Fruit fly (Drosophila melanogaster) whole organism, prepupa: ENCODE results near the gene CG12035.
A peak's percentile ranks its signal among the peaks of the same experiment; 100 is the strongest.

Experiments used
- Blimp-1 ChIP-seq: fragments of 200-800 bp; sonication (Bioruptor generic); optimal IDR thresholded peaks from 3 replicates; lab custom pipeline; 2017; ENCODE audit warnings: missing biosample characterization, missing genetic modification characterization, mild to moderate bottlenecking, moderate library complexity, missing genetic modification reagents
- CG10631 ChIP-seq: fragments of 200-800 bp; sonication (Bioruptor generic); optimal IDR thresholded peaks from 2 replicates; lab custom pipeline; 2016; ENCODE audit warnings: missing biosample characterization, missing genetic modification characterization
- CG10669 ChIP-seq: fragments of 200-800 bp; sonication (Bioruptor generic); optimal IDR thresholded peaks from 3 replicates; lab custom pipeline; 2018; ENCODE audit warnings: missing biosample characterization, mild to moderate bottlenecking, missing genetic modification characterization, moderate library complexity
- CG11294 ChIP-seq: fragments of 200-800 bp; sonication (Bioruptor generic); IDR thresholded peaks from 2 replicates; pipeline ENCODE4 v1.3.6; 2022; ENCODE audit warnings: missing biosample characterization, missing genetic modification characterization
- CG11762 ChIP-seq: fragments of 200-800 bp; sonication (Bioruptor generic); optimal IDR thresholded peaks from 3 replicates; lab custom pipeline; 2016; ENCODE audit warnings: missing biosample characterization, missing genetic modification characterization; ENCODE audit not compliant: insufficient read depth
- CG11902 ChIP-seq: fragments of 200-800 bp; sonication (Bioruptor generic); optimal IDR thresholded peaks from 3 replicates; lab custom pipeline; 2016; ENCODE audit warnings: missing biosample characterization, missing genetic modification characterization
- CG15336 ChIP-seq: fragments of 200-800 bp; sonication (Bioruptor generic); IDR thresholded peaks from 2 replicates; pipeline ENCODE4 v1.3.6; 2022; ENCODE audit warnings: missing biosample characterization, missing genetic modification characterization
- CG1621 ChIP-seq: fragments of 200-800 bp; sonication (Bioruptor generic); optimal IDR thresholded peaks from 3 replicates; lab custom pipeline; 2018; ENCODE audit warnings: missing biosample characterization, mild to moderate bottlenecking, missing genetic modification characterization
- CG3032 ChIP-seq: fragments of 200-800 bp; optimal IDR thresholded peaks from 2 replicates; lab custom pipeline; 2019; ENCODE audit warnings: missing biosample characterization, mild to moderate bottlenecking, missing genetic modification characterization, moderate library complexity
- CG32006 ChIP-seq: fragments of 200-800 bp; sonication (Bioruptor generic); optimal IDR thresholded peaks from 3 replicates; lab custom pipeline; 2017; ENCODE audit warnings: missing biosample characterization, mild to moderate bottlenecking, missing genetic modification characterization
- CG34406 ChIP-seq: fragments of 200-800 bp; sonication (Bioruptor generic); optimal IDR thresholded peaks from 3 replicates; lab custom pipeline; 2016; ENCODE audit warnings: missing biosample characterization, missing genetic modification characterization
- CG3919 ChIP-seq: fragments of 200-800 bp; sonication (Bioruptor generic); optimal IDR thresholded peaks from 3 replicates; lab custom pipeline; 2016; ENCODE audit warnings: missing biosample characterization, missing genetic modification characterization
- CG4318 ChIP-seq: fragments of 200-800 bp; sonication (Bioruptor generic); optimal IDR thresholded peaks from 3 replicates; lab custom pipeline; 2017; ENCODE audit warnings: missing biosample characterization, mild to moderate bottlenecking, missing genetic modification characterization
- CG6163 ChIP-seq: fragments of 200-800 bp; sonication (Bioruptor generic); IDR thresholded peaks from 3 replicates; pipeline ENCODE4 v1.3.6; 2022; ENCODE audit warnings: missing biosample characterization, missing genetic modification characterization
- CG6276 ChIP-seq: fragments of 200-800 bp; sonication (Bioruptor generic); optimal IDR thresholded peaks from 2 replicates; lab custom pipeline; 2017; ENCODE audit warnings: missing biosample characterization, mild to moderate bottlenecking, missing genetic modification characterization
- CG6792 ChIP-seq: fragments of 200-800 bp; sonication (Bioruptor generic); optimal IDR thresholded peaks from 3 replicates; lab custom pipeline; 2016; ENCODE audit warnings: missing biosample characterization, missing genetic modification characterization
- CG6808 ChIP-seq: fragments of 200-800 bp; sonication (Bioruptor generic); optimal IDR thresholded peaks from 3 replicates; lab custom pipeline; 2017; ENCODE audit warnings: missing biosample characterization, missing genetic modification characterization, mild to moderate bottlenecking, moderate library complexity, missing genetic modification reagents
- CG6854 ChIP-seq: fragments of 200-800 bp; sonication (Bioruptor generic); optimal IDR thresholded peaks from 2 replicates; lab custom pipeline; 2017; ENCODE audit warnings: missing biosample characterization, mild to moderate bottlenecking, missing genetic modification characterization
- CG7368 ChIP-seq: fragments of 200-800 bp; sonication (Bioruptor generic); optimal IDR thresholded peaks from 3 replicates; lab custom pipeline; 2016; ENCODE audit warnings: missing biosample characterization, missing genetic modification characterization
- CG8119 ChIP-seq: fragments of 200-800 bp; sonication (Bioruptor generic); IDR thresholded peaks from 3 replicates; pipeline ENCODE4 v1.3.6; 2022; ENCODE audit warnings: missing biosample characterization, missing genetic modification characterization
- CG8632 ChIP-seq: fragments of 200-800 bp; sonication (Bioruptor generic); optimal IDR thresholded peaks from 3 replicates; lab custom pipeline; 2016; ENCODE audit warnings: missing biosample characterization, missing genetic modification characterization
- CG9139 ChIP-seq: fragments of 200-800 bp; sonication (Bioruptor generic); optimal IDR thresholded peaks from 3 replicates; lab custom pipeline; 2017; ENCODE audit warnings: missing biosample characterization, mild to moderate bottlenecking, missing genetic modification characterization
- Eip93F ChIP-seq: fragments of 200-800 bp; sonication (Bioruptor generic); optimal IDR thresholded peaks from 2 replicates; lab custom pipeline; 2016; ENCODE audit warnings: missing biosample characterization, mild to moderate bottlenecking, missing genetic modification characterization
- Ets21C ChIP-seq: fragments of 200-800 bp; sonication (Bioruptor generic); optimal IDR thresholded peaks from 3 replicates; lab custom pipeline; 2016; ENCODE audit warnings: missing biosample characterization, missing genetic modification characterization
- Gug ChIP-seq: fragments of 200-800 bp; sonication (Bioruptor generic); IDR thresholded peaks from 2 replicates; pipeline ENCODE4 v1.3.6; 2022; ENCODE audit warnings: missing biosample characterization, missing genetic modification characterization
- Hr38 ChIP-seq: sonication (Bioruptor generic); optimal IDR thresholded peaks from 2 replicates; lab custom pipeline; 2016; ENCODE audit warnings: missing biosample characterization, missing genetic modification characterization
- Hr39 ChIP-seq: fragments of 200-800 bp; sonication (Bioruptor generic); optimal IDR thresholded peaks from 2 replicates; lab custom pipeline; 2016; ENCODE audit warnings: missing biosample characterization, missing genetic modification characterization
- Hr4 ChIP-seq: fragments of 200-800 bp; sonication (Bioruptor generic); optimal IDR thresholded peaks from 3 replicates; lab custom pipeline; 2016; ENCODE audit warnings: missing biosample characterization, missing genetic modification characterization
- Met ChIP-seq: fragments of 200-800 bp; sonication (Bioruptor generic); optimal IDR thresholded peaks from 3 replicates; lab custom pipeline; 2016; ENCODE audit warnings: missing biosample characterization, missing genetic modification characterization
- OdsH ChIP-seq: fragments of 200-800 bp; sonication (Bioruptor generic); optimal IDR thresholded peaks from 3 replicates; lab custom pipeline; 2016; ENCODE audit warnings: missing biosample characterization, missing genetic modification characterization
- Smox ChIP-seq: fragments of 200-800 bp; sonication (Bioruptor generic); optimal IDR thresholded peaks from 3 replicates; lab custom pipeline; 2016; ENCODE audit warnings: missing biosample characterization, missing genetic modification characterization
- Sox14 ChIP-seq: fragments of 200-800 bp; sonication (Bioruptor generic); optimal IDR thresholded peaks from 3 replicates; lab custom pipeline; 2016; ENCODE audit warnings: missing biosample characterization, missing genetic modification characterization
- Sox15 ChIP-seq: fragments of 200-800 bp; sonication (Bioruptor generic); optimal IDR thresholded peaks from 3 replicates; lab custom pipeline; 2016; ENCODE audit warnings: missing biosample characterization, missing genetic modification characterization
- achi ChIP-seq: fragments of 200-800 bp; sonication (Bioruptor generic); optimal IDR thresholded peaks from 3 replicates; lab custom pipeline; 2016; ENCODE audit warnings: missing biosample characterization, missing genetic modification characterization
- cyc ChIP-seq: fragments of 200-800 bp; sonication (Bioruptor generic); optimal IDR thresholded peaks from 3 replicates; lab custom pipeline; 2016; ENCODE audit warnings: missing biosample characterization, missing genetic modification characterization
- dac ChIP-seq: fragments of 200-800 bp; sonication (Bioruptor generic); optimal IDR thresholded peaks from 2 replicates; lab custom pipeline; 2017; ENCODE audit warnings: missing biosample characterization, mild to moderate bottlenecking, missing genetic modification characterization
- dsx ChIP-seq: fragments of 200-800 bp; optimal IDR thresholded peaks from 3 replicates; lab custom pipeline; 2019; ENCODE audit warnings: missing biosample characterization, mild to moderate bottlenecking, missing genetic modification characterization, moderate library complexity; ENCODE audit not compliant: poor library complexity, severe bottlenecking
- esn ChIP-seq: fragments of 200-800 bp; sonication (Bioruptor generic); optimal IDR thresholded peaks from 2 replicates; lab custom pipeline; 2016; ENCODE audit warnings: missing biosample characterization, mild to moderate bottlenecking, missing genetic modification characterization, moderate library complexity
- fd59A ChIP-seq: fragments of 200-800 bp; sonication (Bioruptor generic); optimal IDR thresholded peaks from 2 replicates; lab custom pipeline; 2017; ENCODE audit warnings: missing biosample characterization, mild to moderate bottlenecking, missing genetic modification characterization, missing genetic modification reagents
- fd85E ChIP-seq: fragments of 200-800 bp; sonication (Bioruptor generic); optimal IDR thresholded peaks from 3 replicates; lab custom pipeline; 2016; ENCODE audit warnings: missing biosample characterization, missing genetic modification characterization
- fkh ChIP-seq: fragments of 200-800 bp; sonication (Bioruptor generic); optimal IDR thresholded peaks from 3 replicates; lab custom pipeline; 2017; ENCODE audit warnings: missing biosample characterization, mild to moderate bottlenecking, missing genetic modification characterization, moderate library complexity
- lz ChIP-seq: fragments of 200-800 bp; sonication (Bioruptor generic); optimal IDR thresholded peaks from 3 replicates; lab custom pipeline; 2016; ENCODE audit warnings: missing biosample characterization, missing genetic modification characterization
- net ChIP-seq: fragments of 200-800 bp; sonication (Bioruptor generic); optimal IDR thresholded peaks from 3 replicates; lab custom pipeline; 2016; ENCODE audit warnings: missing biosample characterization, missing genetic modification characterization
- pdm3 ChIP-seq: fragments of 200-800 bp; sonication (Bioruptor generic); optimal IDR thresholded peaks from 3 replicates; lab custom pipeline; 2016; ENCODE audit warnings: missing biosample characterization, missing genetic modification characterization
- salr ChIP-seq, 2 experiments: fragments of 200-800 bp; sonication (Bioruptor generic); optimal IDR thresholded peaks; 3 replicates each; lab custom pipeline; 2016 to 2018; ENCODE audit warnings: missing biosample characterization in 2 of 2, missing genetic modification characterization in 2 of 2, mild to moderate bottlenecking in 1 of 2
- spab ChIP-seq: fragments of 200-800 bp; sonication (Bioruptor generic); optimal IDR thresholded peaks from 2 replicates; lab custom pipeline; 2017; ENCODE audit warnings: missing biosample characterization, mild to moderate bottlenecking, missing genetic modification characterization, missing genetic modification reagents
- ss ChIP-seq, 2 experiments: fragments of 200-800 bp; sonication (Bioruptor generic); optimal IDR thresholded peaks; 2 replicates in 1 of 2; 3 replicates in 1 of 2; lab custom pipeline; 2017 to 2018; ENCODE audit warnings: mild to moderate bottlenecking in 2 of 2, missing biosample characterization in 2 of 2, missing genetic modification characterization in 2 of 2, moderate library complexity in 1 of 2
- svp ChIP-seq: fragments of 200-800 bp; sonication (Bioruptor generic); peaks from one replicate; lab custom pipeline; 2016; ENCODE audit warnings: missing biosample characterization, missing genetic modification characterization
- vri ChIP-seq: fragments of 200-800 bp; sonication (Bioruptor generic); optimal IDR thresholded peaks from 3 replicates; lab custom pipeline; 2016; ENCODE audit warnings: missing biosample characterization, mild to moderate bottlenecking, missing genetic modification characterization

The CG12035 gene

DNA sequence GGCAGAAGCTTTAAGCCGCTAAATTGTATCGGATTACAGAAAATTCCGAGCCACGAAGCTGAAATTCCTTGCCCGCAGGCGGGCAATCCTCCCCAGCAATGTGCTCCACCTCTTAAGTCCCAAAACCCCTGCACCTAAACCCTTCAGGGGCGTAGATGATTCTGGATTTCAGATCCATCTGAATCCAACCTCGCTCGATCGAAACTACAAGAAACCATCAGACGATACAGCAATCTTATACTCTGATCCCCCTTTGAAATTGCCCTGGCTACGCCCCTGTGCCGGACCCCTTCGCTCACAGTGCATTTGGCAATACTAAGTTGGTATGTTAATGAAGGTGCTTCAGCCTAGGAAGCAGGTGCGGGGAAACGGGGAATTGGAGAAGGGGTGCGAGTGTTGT is 41.1 kb upstream of the CG12035 start (continued):
- TF ChIP-seq CG9139 (GFP tag; lab: Kevin White, UChicago): peak; percentile 62
- TF ChIP-seq esn (GFP tag; lab: Kevin White, UChicago): peak; percentile 72
- peak; percentile 46; the same call in 1 of the 2 replicates for TF ChIP-seq Gug (GFP tag; lab: Robert Waterston, UW)
- peak; percentile 30 to 41 for TF ChIP-seq salr (GFP tag; optimal IDR thresholded peaks at IDR 0.05; lab: Kevin White, UChicago)
- TF ChIP-seq CG10631 (GFP tag; lab: Kevin White, UChicago): peak; percentile 68
- TF ChIP-seq Sox15 (GFP tag; lab: Kevin White, UChicago): peak; percentile 27
- peak; percentile 55 for TF ChIP-seq Sox14 (GFP tag; lab: Kevin White, UChicago)
- TF ChIP-seq OdsH: peak; percentile 49

DNA sequence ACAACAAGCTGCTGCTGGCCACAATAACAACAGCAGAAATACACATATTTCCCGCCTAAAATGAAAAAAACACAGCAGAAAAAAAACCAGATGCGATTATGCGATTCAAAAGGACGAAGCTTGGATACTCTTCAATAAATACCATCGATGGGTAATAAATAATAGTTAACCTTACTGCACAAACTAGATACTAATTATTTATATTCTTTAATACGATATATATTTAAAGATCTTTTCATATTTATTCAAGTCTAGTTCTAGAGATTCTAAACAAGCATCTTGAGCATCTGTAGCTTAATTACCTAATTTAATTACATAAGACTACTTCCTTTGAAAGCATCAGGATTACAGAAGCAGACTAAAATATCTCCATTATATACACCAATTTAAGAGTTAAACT is 36.0 kb upstream of the CG12035 start:
- TF ChIP-seq CG34406 (no peak), Sox15 (GFP tag; lab: Kevin White, UChicago) (no peak), fd85E (GFP tag; lab: Kevin White, UChicago) (no peak), OdsH (peak; percentile 8), CG6808 (GFP tag; lab: Kevin White, UChicago) (peak; percentile 15), dac (GFP tag; lab: Kevin White, UChicago) (no peak), CG7368 (GFP tag; lab: Kevin White, UChicago) (no peak), dsx (no peak), CG10669 (no peak), CG11294 (GFP tag; lab: Robert Waterston, UW) (no peak), pdm3 (GFP tag; lab: Kevin White, UChicago) (no peak), net (GFP tag; lab: Kevin White, UChicago) (no peak), CG1621 (tag; lab: Kevin White, UChicago) (no peak), svp (GFP tag; lab: Kevin White, UChicago) (no peak), salr (GFP tag; optimal IDR thresholded peaks at IDR 0.05; lab: Kevin White, UChicago) (peak in 1 of 2 experiments; percentile 19), lz (GFP tag; lab: Kevin White, UChicago) (no peak), CG9139 (GFP tag; lab: Kevin White, UChicago) (no peak), CG6792 (GFP tag; lab: Kevin White, UChicago) (no peak), CG6276 (GFP tag; lab: Kevin White, UChicago) (peak; percentile 55), Hr39 (GFP tag; lab: Kevin White, UChicago) (no peak), achi (no peak), spab (GFP tag; lab: Kevin White, UChicago) (no peak), CG6163 (GFP tag; lab: Robert Waterston, UW) (no peak), Smox (GFP tag; lab: Kevin White, UChicago) (no peak), CG11902 (GFP tag; lab: Kevin White, UChicago) (no peak), CG8632 (no peak), CG3919 (GFP tag; lab: Kevin White, UChicago) (no peak), Hr4 (peak; percentile 64), CG3032 (tag; lab: Kevin White, UChicago) (no peak), fkh (no peak), Hr38 (GFP tag; lab: Kevin White, UChicago) (no peak), CG32006 (GFP tag; lab: Kevin White, UChicago) (peak; percentile 81), vri (no peak), CG4318 (GFP tag; lab: Kevin White, UChicago) (peak; percentile 39), CG15336 (GFP tag; lab: Robert Waterston, UW) (peak; percentile 61), Met (GFP tag; lab: Kevin White, UChicago) (no peak), ss (GFP tag; optimal IDR thresholded peaks at IDR 0.05; lab: Kevin White, UChicago) (no peak), CG8119 (GFP tag; lab: Robert Waterston, UW) (peak; percentile 58), Ets21C (GFP tag; lab: Kevin White, UChicago) (no peak), CG11762 (no peak), Blimp-1 (GFP tag; lab: Kevin White, UChicago) (no peak), Gug (GFP tag; lab: Robert Waterston, UW) (no peak), Eip93F (no peak), fd59A (GFP tag; lab: Kevin White, UChicago) (no peak), cyc (GFP tag; lab: Kevin White, UChicago) (no peak), CG6854 (no peak), Sox14 (GFP tag; lab: Kevin White, UChicago) (no peak)
